Worm (Caenorhabditis elegans): Measurements from ENCODE around the gene F53C11.9.

Gene F53C11.9

ce11 chrV:13768941-13769436 lies 8.8 kb upstream of the F53C11.9 start, which contains the start of gene nas-24:
Gene nas-24, plus strand, starts transcription at chrV:13769386.
- no peak for TF ChIP-seq sea-1 (GFP tag; conservative IDR thresholded peaks at IDR 0.05)
- TF ChIP-seq ets-7 (tag; optimal IDR thresholded peaks at IDR 0.05): no peak
- no peak for TF ChIP-seq ama-1 (optimal IDR thresholded peaks at IDR 0.05)
- TF ChIP-seq flt-1 (GFP tag; IDR thresholded peaks at IDR 0.05): no peak

- TF ChIP-seq ceh-36 (tag; optimal IDR thresholded peaks at IDR 0.05) (no peak), scrt-1 (GFP tag; IDR thresholded peaks at IDR 0.05) (no peak), flt-1 (GFP tag; IDR thresholded peaks at IDR 0.05) (no peak), hnd-1 (tag; optimal IDR thresholded peaks at IDR 0.05) (no peak), ceh-13 (GFP tag; optimal IDR thresholded peaks at IDR 0.05) (no peak), sea-1 (GFP tag; conservative IDR thresholded peaks at IDR 0.05) (no peak), pes-1 (GFP tag; IDR thresholded peaks at IDR 0.05) (no peak), tbx-11 (GFP tag; IDR thresholded peaks at IDR 0.05) (no peak), F13C5.2 (tag; optimal IDR thresholded peaks at IDR 0.05) (no peak), tbx-37 (GFP tag; conservative IDR thresholded peaks at IDR 0.05) (no peak), ama-1 (optimal IDR thresholded peaks at IDR 0.05) (no peak), B0310.2 (tag; optimal IDR thresholded peaks at IDR 0.05) (no peak), aly-1 (tag; optimal IDR thresholded peaks at IDR 0.05) (no peak), ets-7 (tag; optimal IDR thresholded peaks at IDR 0.05) (no peak), tra-4 (tag; optimal IDR thresholded peaks at IDR 0.05) (no peak), hmbx-1 (tag; optimal IDR thresholded peaks at IDR 0.05) (no peak), hmg-4 (GFP tag; optimal IDR thresholded peaks at IDR 0.05) (no peak)
These were observed 6.6 kb upstream of the F53C11.9 start, which contains the start of gene F20G2.5 for ce11 chrV:13771209-13771608. Gene F20G2.5, plus strand, starts transcription at chrV:13771509.

DNA sequence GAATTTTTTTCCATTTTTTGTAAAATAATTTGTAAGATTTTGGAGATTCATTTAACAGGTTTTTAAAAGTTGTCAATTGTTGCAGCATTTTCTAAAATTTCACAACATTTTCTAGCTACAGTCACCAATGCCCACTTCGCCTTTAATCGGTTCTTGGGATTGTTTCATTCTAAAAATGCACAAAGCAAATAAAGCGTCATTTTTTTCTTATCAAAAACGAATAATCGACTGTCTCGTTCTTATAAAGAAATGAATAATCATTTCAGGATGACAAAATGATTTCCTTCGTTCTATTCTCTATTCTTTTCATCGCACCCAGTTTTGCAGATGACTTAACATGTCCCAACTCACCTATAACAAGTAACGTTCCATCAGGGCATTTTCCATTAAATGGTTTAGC lies 2.3 kb upstream of the F53C11.9 start, which contains the start of gene F53C11.1:
F53C11.1 (plus strand) TSS at position 268 of the 400 bp plus-strand sequence.
- no peak for TF ChIP-seq ama-1 (optimal IDR thresholded peaks at IDR 0.05)
- TF ChIP-seq ets-7 (tag; optimal IDR thresholded peaks at IDR 0.05): no peak
- no peak for TF ChIP-seq sea-1 (GFP tag; conservative IDR thresholded peaks at IDR 0.05)
- TF ChIP-seq pes-1 (GFP tag; IDR thresholded peaks at IDR 0.05): no peak

DNA sequence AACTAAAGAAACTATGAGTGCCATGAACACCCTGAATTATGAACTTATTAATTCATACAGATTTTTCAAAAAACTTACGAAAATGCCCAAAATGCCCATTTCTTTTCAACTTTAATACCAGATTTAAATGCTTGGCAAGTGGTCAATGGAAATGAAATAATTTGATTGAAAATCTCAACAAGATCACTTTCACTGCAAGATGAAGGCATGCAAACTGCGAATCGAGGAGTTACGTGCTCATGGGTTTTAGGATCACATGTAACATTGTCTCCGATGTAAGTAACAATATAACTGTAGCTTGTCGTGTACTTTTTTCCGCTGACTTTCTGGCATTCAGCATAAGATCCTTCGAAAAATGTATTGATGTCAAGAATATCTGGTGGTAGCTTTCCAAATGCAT lies 3.1 kb downstream of the F53C11.9 start:
- TF ChIP-seq hmg-4 (GFP tag; optimal IDR thresholded peaks at IDR 0.05) (no peak), scrt-1 (GFP tag; IDR thresholded peaks at IDR 0.05) (no peak), tbx-37 (GFP tag; conservative IDR thresholded peaks at IDR 0.05) (no peak), ceh-13 (GFP tag; optimal IDR thresholded peaks at IDR 0.05) (no peak)

ce11 chrV:13782190-13782589 lies 4.4 kb downstream of the F53C11.9 start, which contains the start of gene decr-1.1:
Gene decr-1.1, plus strand, starts transcription at chrV:13782399.
- TF ChIP-seq scrt-1 (GFP tag; IDR thresholded peaks at IDR 0.05) (no peak), tbx-11 (GFP tag; IDR thresholded peaks at IDR 0.05) (no peak), ets-7 (tag; optimal IDR thresholded peaks at IDR 0.05) (no peak), ceh-13 (GFP tag; optimal IDR thresholded peaks at IDR 0.05) (no peak), tbx-37 (GFP tag; conservative IDR thresholded peaks at IDR 0.05) (no peak), F13C5.2 (tag; optimal IDR thresholded peaks at IDR 0.05) (no peak), sea-1 (GFP tag; conservative IDR thresholded peaks at IDR 0.05) (no peak), hnd-1 (tag; optimal IDR thresholded peaks at IDR 0.05) (no peak), hmg-4 (GFP tag; optimal IDR thresholded peaks at IDR 0.05) (no peak), pes-1 (GFP tag; IDR thresholded peaks at IDR 0.05) (no peak), tra-4 (tag; optimal IDR thresholded peaks at IDR 0.05) (no peak), ama-1 (optimal IDR thresholded peaks at IDR 0.05) (no peak), B0310.2 (tag; optimal IDR thresholded peaks at IDR 0.05) (no peak), ceh-36 (tag; optimal IDR thresholded peaks at IDR 0.05) (no peak)

ce11 chrV:13785767-13786166 lies 8.0 kb downstream of the F53C11.9 start:
- TF ChIP-seq hmbx-1 (tag; optimal IDR thresholded peaks at IDR 0.05) (no peak), scrt-1 (GFP tag; IDR thresholded peaks at IDR 0.05) (no peak), pes-1 (GFP tag; IDR thresholded peaks at IDR 0.05) (no peak), ets-7 (tag; optimal IDR thresholded peaks at IDR 0.05) (no peak), ceh-13 (GFP tag; optimal IDR thresholded peaks at IDR 0.05) (no peak)

DNA sequence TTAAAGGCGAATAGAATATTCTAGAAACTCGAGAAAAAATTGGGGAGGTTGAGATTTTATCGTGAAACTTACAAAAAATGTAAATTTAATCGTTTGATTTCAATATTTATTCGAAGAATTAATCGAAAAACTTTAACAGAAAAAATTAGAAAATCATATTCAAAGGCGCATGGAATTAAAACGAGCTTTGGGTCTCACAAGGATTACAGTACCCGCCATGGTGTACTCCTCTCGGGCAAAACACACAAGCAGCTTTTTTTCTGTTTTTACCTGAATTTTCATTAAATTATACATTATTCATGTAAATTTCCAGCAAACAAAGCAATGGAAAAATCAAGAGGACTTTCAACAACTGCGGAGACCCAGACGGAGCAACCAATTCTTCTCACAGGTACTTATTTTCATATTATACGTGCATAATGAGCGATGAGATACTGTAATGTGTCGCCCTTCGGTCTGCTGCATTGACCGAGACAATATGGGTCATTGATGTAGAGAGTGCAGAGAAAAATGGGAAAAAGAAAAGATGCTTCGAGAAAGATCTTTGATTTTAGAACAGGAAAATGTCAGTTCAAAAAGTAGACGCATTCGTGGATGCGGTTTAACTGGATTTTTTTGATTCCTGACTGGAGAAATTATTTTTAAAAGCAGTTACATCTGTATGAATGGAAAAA lies 9.5 kb downstream of the F53C11.9 start, which contains the start of the genes F53C11.4 and F53C11.5:
F53C11.4 (minus strand) TSS at position 128 of the 674 bp plus-strand sequence.
F53C11.5 (plus strand) TSS at position 325 of the 674 bp plus-strand sequence.
- TF ChIP-seq B0310.2 (tag; optimal IDR thresholded peaks at IDR 0.05) (no peak), tbx-11 (GFP tag; IDR thresholded peaks at IDR 0.05) (no peak), ceh-13 (GFP tag; optimal IDR thresholded peaks at IDR 0.05) (no peak), aly-1 (tag; optimal IDR thresholded peaks at IDR 0.05) (no peak), hnd-1 (tag; optimal IDR thresholded peaks at IDR 0.05) (no peak), pes-1 (GFP tag; IDR thresholded peaks at IDR 0.05) (no peak), ama-1 (optimal IDR thresholded peaks at IDR 0.05) (no peak), tra-4 (tag; optimal IDR thresholded peaks at IDR 0.05) (no peak), hmg-4 (GFP tag; optimal IDR thresholded peaks at IDR 0.05) (no peak)

- no peak for TF ChIP-seq flt-1 (GFP tag; IDR thresholded peaks at IDR 0.05)
- no peak for TF ChIP-seq sea-1 (GFP tag; conservative IDR thresholded peaks at IDR 0.05)
- TF ChIP-seq scrt-1 (GFP tag; IDR thresholded peaks at IDR 0.05): no peak
- TF ChIP-seq ceh-13 (GFP tag; optimal IDR thresholded peaks at IDR 0.05): no peak
- TF ChIP-seq ama-1 (optimal IDR thresholded peaks at IDR 0.05): no peak
- no peak for TF ChIP-seq hnd-1 (tag; optimal IDR thresholded peaks at IDR 0.05)
- TF ChIP-seq B0310.2 (tag; optimal IDR thresholded peaks at IDR 0.05): no peak
- TF ChIP-seq tbx-37 (GFP tag; conservative IDR thresholded peaks at IDR 0.05): no peak
- no peak for TF ChIP-seq ceh-36 (tag; optimal IDR thresholded peaks at IDR 0.05)
- no peak for TF ChIP-seq hmbx-1 (tag; optimal IDR thresholded peaks at IDR 0.05)
- no peak for TF ChIP-seq pes-1 (GFP tag; IDR thresholded peaks at IDR 0.05)
- TF ChIP-seq F13C5.2 (tag; optimal IDR thresholded peaks at IDR 0.05): no peak
- TF ChIP-seq tra-4 (tag; optimal IDR thresholded peaks at IDR 0.05): no peak
- no peak for TF ChIP-seq hmg-4 (GFP tag; optimal IDR thresholded peaks at IDR 0.05)
- no peak for TF ChIP-seq tbx-11 (GFP tag; IDR thresholded peaks at IDR 0.05)
- TF ChIP-seq ets-7 (tag; optimal IDR thresholded peaks at IDR 0.05): no peak
These were observed 10.3 kb downstream of the F53C11.9 start for ce11 chrV:13787948-13788681.

Measured in whole organism, early embryonic.